Fruit fly (Drosophila melanogaster) whole organism, pupa: ENCODE results near the gene CG11892.

Source experiments
- CG10348 ChIP-seq: fragments of 200-800 bp; sonication (Bioruptor generic); IDR thresholded peaks from 2 replicates; pipeline ENCODE4 v1.3.6; 2022; ENCODE audit warnings: missing biosample characterization, missing genetic modification characterization
- CG12605 ChIP-seq: fragments of 200-800 bp; sonication (Bioruptor generic); IDR thresholded peaks from 2 replicates; pipeline ENCODE4 v1.3.6; 2022; ENCODE audit warnings: missing biosample characterization, missing genetic modification characterization
- CG13204 ChIP-seq: fragments of 200-800 bp; sonication (Bioruptor generic); optimal IDR thresholded peaks from 2 replicates; lab custom pipeline; 2018; ENCODE audit warnings: missing biosample characterization, mild to moderate bottlenecking, missing genetic modification characterization, moderate library complexity
- CG14655 ChIP-seq: fragments of 200-800 bp; sonication (Bioruptor generic); optimal IDR thresholded peaks from 3 replicates; lab custom pipeline; 2017; ENCODE audit warnings: mild to moderate bottlenecking, missing biosample characterization, missing genetic modification reagents, missing genetic modification characterization
- CG15710 ChIP-seq: fragments of 200-800 bp; sonication (Bioruptor generic); optimal IDR thresholded peaks from 2 replicates; lab custom pipeline; 2018; ENCODE audit warnings: missing biosample characterization, mild to moderate bottlenecking, missing genetic modification characterization, moderate library complexity
- CG17806 ChIP-seq: fragments of 200-800 bp; sonication (Bioruptor generic); optimal IDR thresholded peaks from 2 replicates; lab custom pipeline; 2018; ENCODE audit warnings: missing biosample characterization, mild to moderate bottlenecking, missing genetic modification characterization, moderate library complexity
- CG32121 ChIP-seq: fragments of 200-800 bp; sonication (Bioruptor generic); IDR thresholded peaks from 2 replicates; pipeline ENCODE4 v1.3.6; 2022; ENCODE audit warnings: missing biosample characterization, missing genetic modification characterization
- CG34367 ChIP-seq: fragments of 200-800 bp; sonication (Bioruptor generic); optimal IDR thresholded peaks from 2 replicates; lab custom pipeline; 2018; ENCODE audit warnings: missing biosample characterization, mild to moderate bottlenecking, missing genetic modification characterization
- CG4496 ChIP-seq: fragments of 200-800 bp; sonication (Bioruptor generic); IDR thresholded peaks from 3 replicates; pipeline ENCODE4 v1.3.6; 2022; ENCODE audit warnings: missing biosample characterization, missing genetic modification characterization
- CG8159 ChIP-seq: fragments of 200-800 bp; sonication (Bioruptor generic); optimal IDR thresholded peaks from 3 replicates; lab custom pipeline; 2018; ENCODE audit warnings: missing biosample characterization, mild to moderate bottlenecking, missing genetic modification characterization, moderate library complexity
- CG8301 ChIP-seq: fragments of 200-800 bp; sonication (Bioruptor generic); optimal IDR thresholded peaks from 2 replicates; lab custom pipeline; 2018; ENCODE audit warnings: missing biosample characterization, mild to moderate bottlenecking, missing genetic modification characterization
- CG9948 ChIP-seq: fragments of 200-800 bp; sonication (Bioruptor generic); optimal IDR thresholded peaks from 2 replicates; lab custom pipeline; 2018; ENCODE audit warnings: missing biosample characterization, mild to moderate bottlenecking, missing genetic modification characterization, moderate library complexity
- D1 ChIP-seq: fragments of 200-800 bp; sonication (Bioruptor generic); optimal IDR thresholded peaks from 2 replicates; lab custom pipeline; 2018; ENCODE audit warnings: missing biosample characterization, mild to moderate bottlenecking, missing genetic modification characterization, moderate library complexity
- EcR ChIP-seq: fragments of 200-800 bp; sonication (Bioruptor generic); optimal IDR thresholded peaks from 3 replicates; lab custom pipeline; 2019; ENCODE audit warnings: missing biosample characterization, missing genetic modification characterization, mild to moderate bottlenecking, moderate library complexity, missing genetic modification reagents
- Ets98B ChIP-seq: fragments of 200-800 bp; sonication (Bioruptor generic); IDR thresholded peaks from 2 replicates; pipeline ENCODE4 v1.3.6; 2022; ENCODE audit warnings: missing biosample characterization, missing genetic modification characterization
- Pif1A ChIP-seq: fragments of 200-800 bp; sonication (Bioruptor generic); optimal IDR thresholded peaks from 3 replicates; lab custom pipeline; 2016; ENCODE audit warnings: missing biosample characterization, missing genetic modification characterization
- Pif1B ChIP-seq: fragments of 200-800 bp; sonication (Bioruptor generic); optimal IDR thresholded peaks from 3 replicates; lab custom pipeline; 2016; ENCODE audit warnings: missing biosample characterization, missing genetic modification characterization
- Snoo ChIP-seq: fragments of 200-800 bp; sonication (Bioruptor generic); optimal IDR thresholded peaks from 3 replicates; lab custom pipeline; 2017; ENCODE audit warnings: missing biosample characterization, mild to moderate bottlenecking, missing genetic modification characterization, inconsistent platforms
- fd96Ca ChIP-seq: fragments of 200-800 bp; sonication (Bioruptor generic); IDR thresholded peaks from 3 replicates; pipeline ENCODE4 v1.3.6; 2022; ENCODE audit warnings: missing biosample characterization, missing genetic modification characterization
- gl ChIP-seq: fragments of 200-800 bp; sonication (Bioruptor generic); optimal IDR thresholded peaks from 2 replicates; lab custom pipeline; 2018; ENCODE audit warnings: missing biosample characterization, mild to moderate bottlenecking, missing genetic modification characterization
- rn ChIP-seq: fragments of 200-800 bp; sonication (Bioruptor generic); IDR thresholded peaks from 2 replicates; pipeline ENCODE4 v1.3.6; 2022; ENCODE audit warnings: missing biosample characterization, missing genetic modification characterization

The CG11892 gene

dm6 chr3R:25281165-25281564 lies at the start of gene CG11892:
Gene CG11892, plus strand, starts transcription at chr3R:25281548.
- TF ChIP-seq CG8301 (tag; lab: Kevin White, UChicago) (no peak), Ets98B (GFP tag; lab: Robert Waterston, UW) (no peak), gl (tag; lab: Kevin White, UChicago) (no peak), CG10348 (GFP tag; lab: Robert Waterston, UW) (no peak), CG9948 (tag; lab: Kevin White, UChicago) (no peak), CG34367 (tag; lab: Kevin White, UChicago) (no peak), CG13204 (GFP tag; lab: Kevin White, UChicago) (no peak), CG14655 (GFP tag; lab: Kevin White, UChicago) (no peak), CG17806 (no peak), CG8159 (tag; lab: Kevin White, UChicago) (no peak), EcR (GFP tag; lab: Kevin White, UChicago) (no peak), CG12605 (GFP tag; lab: Robert Waterston, UW) (no peak), Snoo (tag; lab: Kevin White, UChicago) (no peak), CG4496 (GFP tag; lab: Robert Waterston, UW) (no peak)

dm6 chr3R:25232271-25232989 lies 48.9 kb upstream of the CG11892 start, which contains the start of gene Cad96Cb:
Gene Cad96Cb, minus strand, starts transcription at chr3R:25232321.
- TF ChIP-seq D1, result peak; percentile 73
- peak; percentile 68 for TF ChIP-seq gl (tag; lab: Kevin White, UChicago)
- TF ChIP-seq EcR (GFP tag; lab: Kevin White, UChicago), result no peak
- TF ChIP-seq CG12605 (GFP tag; lab: Robert Waterston, UW), result peak; percentile 49
- 0 out of 2 replicates have a peak, but pooled peaks have one; percentile 7 for TF ChIP-seq CG10348 (GFP tag; lab: Robert Waterston, UW)
- peak; percentile 94 for TF ChIP-seq CG8301 (tag; lab: Kevin White, UChicago)
- TF ChIP-seq Ets98B (GFP tag; lab: Robert Waterston, UW), result peak; percentile 64
- peak; percentile 92 for TF ChIP-seq CG9948 (tag; lab: Kevin White, UChicago)
- peak; percentile 92 for TF ChIP-seq CG8159 (tag; lab: Kevin White, UChicago)
- peak; percentile 82 for TF ChIP-seq CG34367 (tag; lab: Kevin White, UChicago)
- peak; percentile 92 for TF ChIP-seq Snoo (tag; lab: Kevin White, UChicago)
- peak; percentile 90 for TF ChIP-seq Pif1B
- peak; percentile 91 for TF ChIP-seq CG15710 (tag; lab: Kevin White, UChicago)
- peak; percentile 76; the same call in 2 of the 3 replicates for TF ChIP-seq CG4496 (GFP tag; lab: Robert Waterston, UW)
- peak; percentile 67 for TF ChIP-seq CG13204 (GFP tag; lab: Kevin White, UChicago)
- peak; percentile 56 for TF ChIP-seq fd96Ca
- peak; percentile 97 for TF ChIP-seq CG14655 (GFP tag; lab: Kevin White, UChicago)
- TF ChIP-seq Pif1A (GFP tag; lab: Kevin White, UChicago), result peak; percentile 93
- peak; percentile 84 for TF ChIP-seq CG17806
- TF ChIP-seq CG32121 (GFP tag; lab: Robert Waterston, UW), result peak; percentile 71; the same call in 1 of the 2 replicates
- peak; percentile 54 for TF ChIP-seq rn (GFP tag; lab: Robert Waterston, UW)
- TF ChIP-seq, all 21 proteins: peak for 20

- TF ChIP-seq rn (GFP tag; lab: Robert Waterston, UW), result no peak
- TF ChIP-seq CG8159 (tag; lab: Kevin White, UChicago), result no peak
- no peak for TF ChIP-seq CG9948 (tag; lab: Kevin White, UChicago)
- TF ChIP-seq CG10348 (GFP tag; lab: Robert Waterston, UW), result no peak
- TF ChIP-seq Pif1A (GFP tag; lab: Kevin White, UChicago), result no peak
- no peak for TF ChIP-seq CG15710 (tag; lab: Kevin White, UChicago)
- no peak for TF ChIP-seq fd96Ca
- no peak for TF ChIP-seq gl (tag; lab: Kevin White, UChicago)
- no peak for TF ChIP-seq CG32121 (GFP tag; lab: Robert Waterston, UW)
- no peak for TF ChIP-seq EcR (GFP tag; lab: Kevin White, UChicago)
Measured at dm6 chr3R:25235362-25235761, 46.0 kb upstream of the CG11892 start, which contains the start of gene Sil1. Gene Sil1, minus strand, starts transcription at chr3R:25235529.

dm6 chr3R:25236121-25236520 lies 45.2 kb upstream of the CG11892 start:
- TF ChIP-seq EcR (GFP tag; lab: Kevin White, UChicago), result no peak
- no peak for TF ChIP-seq CG4496 (GFP tag; lab: Robert Waterston, UW)
- no peak for TF ChIP-seq Pif1A (GFP tag; lab: Kevin White, UChicago)
- no peak for TF ChIP-seq rn (GFP tag; lab: Robert Waterston, UW)
- TF ChIP-seq CG8301 (tag; lab: Kevin White, UChicago), result no peak
- no peak for TF ChIP-seq CG13204 (GFP tag; lab: Kevin White, UChicago)
- no peak for TF ChIP-seq CG12605 (GFP tag; lab: Robert Waterston, UW)
- TF ChIP-seq fd96Ca, result no peak
- no peak for TF ChIP-seq Snoo (tag; lab: Kevin White, UChicago)
- TF ChIP-seq, all 21 proteins: peak for 0

dm6 chr3R:25237314-25237713 lies 44.0 kb upstream of the CG11892 start, which contains the start of gene Jhbp7:
Gene Jhbp7, plus strand, starts transcription at chr3R:25237614.
- no peak for TF ChIP-seq gl (tag; lab: Kevin White, UChicago)
- TF ChIP-seq EcR (GFP tag; lab: Kevin White, UChicago), result peak; percentile 81
